Worm (Caenorhabditis elegans) whole organism, L2 larva: Measurements from ENCODE around the gene cyb-2.1.
"Not testable (repeated sequence)": the region's sequence is repeated elsewhere in the genome, so short reads cannot be mapped to it uniquely, and the experiment has no call there.

Source experiments
- F13H6.1 ChIP-seq: sonication (generic microtip); optimal IDR thresholded peaks from 2 replicates; lab custom pipeline; 2016; ENCODE audit warnings: missing genetic modification characterization, missing compliant biosample characterization
- Y55F3AM.14 ChIP-seq: fragments of 200-800 bp; sonication (Bioruptor generic); optimal IDR thresholded peaks from 2 replicates; lab custom pipeline; 2018; ENCODE audit warnings: mild to moderate bottlenecking, missing genetic modification characterization, missing compliant biosample characterization
- alr-1 ChIP-seq: fragments of 150-350 bp; optimal IDR thresholded peaks from 2 replicates; lab custom pipeline; 2014; ENCODE audit warnings: missing biosample characterization, missing genetic modification characterization
- aly-2 ChIP-seq: fragments of 150-350 bp; optimal IDR thresholded peaks from 2 replicates; lab custom pipeline; 2014; ENCODE audit warnings: missing biosample characterization, missing genetic modification characterization
- blmp-1 ChIP-seq: sonication (generic microtip); optimal IDR thresholded peaks from 2 replicates; lab custom pipeline; 2017; ENCODE audit warnings: missing genetic modification characterization, mild to moderate bottlenecking, missing compliant biosample characterization, antibody characterized with exemption, moderate library complexity; ENCODE audit not compliant: insufficient read depth
- ceh-16 ChIP-seq: fragments of 150-350 bp; optimal IDR thresholded peaks from 2 replicates; lab custom pipeline; 2014; ENCODE audit warnings: missing biosample characterization, missing genetic modification characterization
- ceh-82 ChIP-seq: fragments of 150-350 bp; optimal IDR thresholded peaks from 2 replicates; lab custom pipeline; 2014; ENCODE audit warnings: missing biosample characterization, missing genetic modification characterization
- crh-2 ChIP-seq: sonication (generic microtip); optimal IDR thresholded peaks from 2 replicates; lab custom pipeline; 2017; ENCODE audit warnings: missing biosample characterization, missing genetic modification characterization
- elt-1 ChIP-seq: fragments of 150-350 bp; optimal IDR thresholded peaks from 2 replicates; lab custom pipeline; 2014; ENCODE audit warnings: missing biosample characterization, missing genetic modification characterization
- elt-3 ChIP-seq: sonication (generic microtip); optimal IDR thresholded peaks from 2 replicates; lab custom pipeline; 2017; ENCODE audit warnings: missing biosample characterization, missing genetic modification characterization
- fos-1 ChIP-seq: fragments of 150-350 bp; optimal IDR thresholded peaks from 2 replicates; lab custom pipeline; 2014; ENCODE audit warnings: missing biosample characterization, missing genetic modification characterization
- gmeb-1 ChIP-seq: fragments of 150-350 bp; optimal IDR thresholded peaks from 2 replicates; lab custom pipeline; 2014; ENCODE audit warnings: missing biosample characterization, missing genetic modification characterization
- lin-11 ChIP-seq: fragments of 150-350 bp; sonication (generic microtip); optimal IDR thresholded peaks from 2 replicates; lab custom pipeline; 2014; ENCODE audit warnings: missing biosample characterization, missing genetic modification characterization, inconsistent platforms, mixed read lengths
- lin-13 ChIP-seq: fragments of 150-350 bp; optimal IDR thresholded peaks from 2 replicates; lab custom pipeline; 2014; ENCODE audit warnings: missing biosample characterization, missing genetic modification reagents, missing genetic modification characterization
- lin-39 ChIP-seq: fragments of 150-350 bp; optimal IDR thresholded peaks from 2 replicates; lab custom pipeline; 2014; ENCODE audit warnings: missing biosample characterization, missing genetic modification reagents, missing genetic modification characterization
- mab-5 ChIP-seq: fragments of 150-350 bp; optimal IDR thresholded peaks from 2 replicates; lab custom pipeline; 2014; ENCODE audit warnings: missing biosample characterization, missing genetic modification characterization
- mbf-1 ChIP-seq: sonication (generic microtip); optimal IDR thresholded peaks from 2 replicates; lab custom pipeline; 2017; ENCODE audit warnings: missing biosample characterization, missing genetic modification characterization
- mdl-1 ChIP-seq, 2 experiments: fragments of 150-350 bp in 1 of 2; sonication (generic microtip) in 1 of 2; optimal IDR thresholded peaks; 2 replicates each; lab custom pipeline; 2017; ENCODE audit warnings: missing biosample characterization in 2 of 2, missing genetic modification characterization in 2 of 2
- nhr-11 ChIP-seq: fragments of 150-350 bp; optimal IDR thresholded peaks from 2 replicates; lab custom pipeline; 2014; ENCODE audit warnings: missing biosample characterization, missing genetic modification characterization
- nhr-12 ChIP-seq: fragments of 150-350 bp; optimal IDR thresholded peaks from 2 replicates; lab custom pipeline; 2014; ENCODE audit warnings: missing biosample characterization, missing genetic modification characterization
- nhr-129 ChIP-seq: fragments of 150-350 bp; optimal IDR thresholded peaks from 2 replicates; lab custom pipeline; 2014; ENCODE audit warnings: missing biosample characterization, missing genetic modification characterization
- nhr-23 ChIP-seq: fragments of 150-350 bp; optimal IDR thresholded peaks from 2 replicates; lab custom pipeline; 2014; ENCODE audit warnings: missing biosample characterization, missing genetic modification reagents, missing genetic modification characterization
- nhr-237 ChIP-seq: fragments of 150-350 bp; optimal IDR thresholded peaks from 2 replicates; lab custom pipeline; 2014; ENCODE audit warnings: missing biosample characterization, missing genetic modification characterization
- nhr-25 ChIP-seq: fragments of 150-350 bp; sonication (generic microtip); optimal IDR thresholded peaks from 3 replicates; lab custom pipeline; 2014; ENCODE audit warnings: missing biosample characterization, missing genetic modification characterization
- nhr-6 ChIP-seq: fragments of 150-350 bp; optimal IDR thresholded peaks from 2 replicates; lab custom pipeline; 2014; ENCODE audit warnings: missing biosample characterization, missing genetic modification characterization
- sem-4 ChIP-seq: fragments of 150-350 bp; optimal IDR thresholded peaks from 2 replicates; lab custom pipeline; 2014; ENCODE audit warnings: missing biosample characterization, missing genetic modification reagents, missing genetic modification characterization
- sma-9 ChIP-seq, 2 experiments: fragments of 150-350 bp in 1 of 2; sonication (generic microtip) in 1 of 2; optimal IDR thresholded peaks; 2 replicates each; lab custom pipeline; 2014 to 2016; ENCODE audit warnings: missing genetic modification characterization in 2 of 2, mild to moderate bottlenecking in 1 of 2, missing biosample characterization in 1 of 2, missing compliant biosample characterization in 1 of 2, missing genetic modification reagents in 1 of 2, moderate library complexity in 1 of 2
- snpc-4 ChIP-seq: fragments of 150-350 bp; optimal IDR thresholded peaks from 2 replicates; lab custom pipeline; 2014; ENCODE audit warnings: missing biosample characterization, missing genetic modification characterization
- unc-62 ChIP-seq: fragments of 150-350 bp; optimal IDR thresholded peaks from 2 replicates; lab custom pipeline; 2014; ENCODE audit warnings: missing biosample characterization, missing genetic modification reagents, missing genetic modification characterization
- ztf-11 ChIP-seq: sonication (generic microtip); optimal IDR thresholded peaks from 2 replicates; lab custom pipeline; 2017; ENCODE audit warnings: missing biosample characterization, missing genetic modification characterization

cyb-2.1 gene

ce11 chrIV:10950363-10951214, 35.2 kb upstream of the cyb-2.1 start:
- TF ChIP-seq nhr-23 (tag; lab: Kevin White, UChicago) (peak; percentile 72), blmp-1 (tag; lab: Kevin White, UChicago) (no peak)

ce11 chrIV:10951997-10952396, 33.8 kb upstream of the cyb-2.1 start, which contains the start of gene Y69E1A.3:
TSS of gene Y69E1A.3 (plus strand) at chrIV:10952297.
- TF ChIP-seq snpc-4 (no peak), blmp-1 (tag; lab: Kevin White, UChicago) (no peak), ztf-11 (tag; lab: Kevin White, UChicago) (no peak), nhr-129 (tag; lab: Kevin White, UChicago) (no peak), ceh-16 (tag; lab: Kevin White, UChicago) (no peak), mbf-1 (no peak), nhr-23 (tag; lab: Kevin White, UChicago) (no peak), lin-13 (GFP tag; lab: Kevin White, UChicago) (no peak), lin-11 (tag; lab: Kevin White, UChicago) (no peak), nhr-25 (tag; lab: Kevin White, UChicago) (no peak)

ce11 chrIV:10954955-10955354, 30.8 kb upstream of the cyb-2.1 start, which contains the start of gene Y69E1A.4:
TSS of gene Y69E1A.4 (plus strand) at chrIV:10955255.
- TF ChIP-seq nhr-12 (tag; lab: Kevin White, UChicago); nhr-6 (tag; lab: Kevin White, UChicago); elt-3: not testable (repeated sequence)

- TF ChIP-seq ztf-11 (tag; lab: Kevin White, UChicago) (no peak), fos-1 (tag; lab: Kevin White, UChicago) (no peak), elt-3 (no peak), nhr-6 (tag; lab: Kevin White, UChicago) (no peak), F13H6.1 (tag; lab: Kevin White, UChicago) (peak; percentile 59), ceh-82 (tag; lab: Kevin White, UChicago) (no peak), sma-9 (GFP tag; optimal IDR thresholded peaks at IDR 0.05; lab: Kevin White, UChicago) (peak; percentile 45), sma-9 (tag; optimal IDR thresholded peaks at IDR 0.05; lab: Kevin White, UChicago) (no peak), elt-1 (no peak), mbf-1 (no peak), lin-13 (GFP tag; lab: Kevin White, UChicago) (no peak), aly-2 (tag; lab: Kevin White, UChicago) (no peak), nhr-129 (tag; lab: Kevin White, UChicago) (no peak)
These were observed 28.1 kb upstream of the cyb-2.1 start, which contains the start of gene Y69E1A.5 for ce11 chrIV:10957583-10958229. TSS of gene Y69E1A.5 (minus strand) at chrIV:10957655.

ce11 chrIV:10958230-10958588, 27.6 kb upstream of the cyb-2.1 start, which contains the start of gene sri-19:
TSS of gene sri-19 (plus strand) at chrIV:10958372.
- TF ChIP-seq nhr-237 (tag; lab: Kevin White, UChicago): no peak
- TF ChIP-seq lin-13 (GFP tag; lab: Kevin White, UChicago): no peak
- TF ChIP-seq mdl-1 (tag; optimal IDR thresholded peaks at IDR 0.05; lab: Kevin White, UChicago): no peak
- no peak for TF ChIP-seq mab-5 (tag; lab: Kevin White, UChicago)
- TF ChIP-seq crh-2 (tag; lab: Kevin White, UChicago): no peak
- TF ChIP-seq F13H6.1 (tag; lab: Kevin White, UChicago): no peak
- TF ChIP-seq sma-9 (GFP tag; optimal IDR thresholded peaks at IDR 0.05; lab: Kevin White, UChicago): no peak
- no peak for TF ChIP-seq sma-9 (tag; optimal IDR thresholded peaks at IDR 0.05; lab: Kevin White, UChicago)
- TF ChIP-seq nhr-11 (tag; lab: Kevin White, UChicago): no peak
- no peak for TF ChIP-seq gmeb-1
- no peak for TF ChIP-seq nhr-129 (tag; lab: Kevin White, UChicago)
- TF ChIP-seq Y55F3AM.14: no peak
- TF ChIP-seq alr-1 (tag; lab: Kevin White, UChicago): no peak
- no peak for TF ChIP-seq fos-1 (tag; lab: Kevin White, UChicago)

- no peak for TF ChIP-seq nhr-237 (tag; lab: Kevin White, UChicago)
- peak; percentile 33 for TF ChIP-seq fos-1 (tag; lab: Kevin White, UChicago)
- no peak for TF ChIP-seq unc-62 (GFP tag; lab: Kevin White, UChicago)
- no peak for TF ChIP-seq sem-4 (tag; lab: Kevin White, UChicago)
- TF ChIP-seq lin-39 (tag; lab: Kevin White, UChicago): no peak
- TF ChIP-seq sma-9 (GFP tag; optimal IDR thresholded peaks at IDR 0.05; lab: Kevin White, UChicago): peak; percentile 82
- TF ChIP-seq sma-9 (tag; optimal IDR thresholded peaks at IDR 0.05; lab: Kevin White, UChicago): no peak
- TF ChIP-seq, all 48 proteins: peak for 2
These were observed 21.1 kb upstream of the cyb-2.1 start for ce11 chrIV:10964688-10965087.
